Worm (Caenorhabditis elegans) whole organism, late embryonic: ENCODE data around the gene C42C1.8.

Experiments used
- C38D4.7 ChIP-seq: fragments of 200-800 bp; sonication (Bioruptor generic); optimal IDR thresholded peaks from 2 replicates; lab custom pipeline; 2018; ENCODE audit warnings: mild to moderate bottlenecking, missing genetic modification characterization, moderate library complexity, missing compliant biosample characterization
- ama-1 ChIP-seq: fragments of 150-350 bp; optimal IDR thresholded peaks from 2 replicates; lab custom pipeline; 2014
- ceh-2 ChIP-seq: sonication (generic microtip); optimal IDR thresholded peaks from 2 replicates; lab custom pipeline; 2016; ENCODE audit warnings: missing genotype, missing genetic modification characterization, missing compliant biosample characterization
- ceh-31 ChIP-seq: sonication (generic microtip); optimal IDR thresholded peaks from 2 replicates; lab custom pipeline; 2016; ENCODE audit warnings: missing genetic modification characterization, missing compliant biosample characterization
- che-1 ChIP-seq: sonication (generic microtip); optimal IDR thresholded peaks from 2 replicates; lab custom pipeline; 2016; ENCODE audit warnings: mild to moderate bottlenecking, missing genetic modification characterization, missing compliant biosample characterization
- dmd-4 ChIP-seq: sonication (generic microtip); optimal IDR thresholded peaks from 2 replicates; lab custom pipeline; 2016; ENCODE audit warnings: borderline replicate concordance, missing genetic modification characterization, missing compliant biosample characterization
- fkh-10 ChIP-seq: fragments of 150-350 bp; optimal IDR thresholded peaks from 2 replicates; lab custom pipeline; 2014; ENCODE audit warnings: missing biosample characterization, missing genetic modification reagents, missing genetic modification characterization
- hlh-8 ChIP-seq: sonication (generic microtip); optimal IDR thresholded peaks from 2 replicates; lab custom pipeline; 2016; ENCODE audit warnings: missing genotype, missing genetic modification characterization, missing compliant biosample characterization
- nhr-11 ChIP-seq: fragments of 150-350 bp; optimal IDR thresholded peaks from 2 replicates; lab custom pipeline; 2014; ENCODE audit warnings: missing biosample characterization, missing genetic modification characterization
- odd-2 ChIP-seq: sonication (generic microtip); optimal IDR thresholded peaks from 2 replicates; lab custom pipeline; 2017; ENCODE audit warnings: antibody characterized with exemption, mild to moderate bottlenecking, missing genetic modification characterization, missing compliant biosample characterization
- pha-2 ChIP-seq: sonication (generic microtip); optimal IDR thresholded peaks from 2 replicates; lab custom pipeline; 2017; ENCODE audit warnings: mild to moderate bottlenecking, missing genetic modification characterization, missing compliant biosample characterization
- tbx-7 ChIP-seq: sonication (generic microtip); optimal IDR thresholded peaks from 2 replicates; lab custom pipeline; 2016; ENCODE audit warnings: missing genotype, missing genetic modification characterization, missing compliant biosample characterization
- unc-86 ChIP-seq: sonication (generic microtip); optimal IDR thresholded peaks from 2 replicates; lab custom pipeline; 2016; ENCODE audit warnings: missing genetic modification characterization, missing compliant biosample characterization

Gene C42C1.8

ce11 chrIV:12340885-12341284 lies 50.0 kb downstream of the C42C1.8 start:
- TF ChIP-seq pha-2 (tag; lab: Kevin White, UChicago) (no peak), che-1 (tag; lab: Kevin White, UChicago) (no peak), odd-2 (no peak), fkh-10 (GFP tag; lab: Kevin White, UChicago) (no peak), ceh-31 (no peak), dmd-4 (tag; lab: Kevin White, UChicago) (no peak), unc-86 (tag; lab: Kevin White, UChicago) (no peak), ceh-2 (tag; lab: Kevin White, UChicago) (no peak), C38D4.7 (GFP tag; lab: Kevin White, UChicago) (no peak), hlh-8 (tag; lab: Kevin White, UChicago) (no peak), ama-1 (no peak), nhr-11 (tag; lab: Kevin White, UChicago) (no peak), tbx-7 (no peak)
